Fruit fly (Drosophila melanogaster) whole organism, embryonic: ENCODE results near the gene Ssadh.

Experiments
- CG10209 ChIP-seq: fragments of 200-800 bp; sonication (Bioruptor generic); optimal IDR thresholded peaks from 3 replicates; lab custom pipeline; 2017; ENCODE audit warnings: missing biosample characterization, mild to moderate bottlenecking, missing genetic modification characterization, missing genetic modification reagents
- CG10366 ChIP-seq: fragments of 200-800 bp; sonication (Bioruptor generic); IDR thresholded peaks from 2 replicates; pipeline ENCODE4 v1.3.6; 2022; ENCODE audit warnings: missing biosample characterization, missing genetic modification characterization
- CG12942 ChIP-seq: fragments of 200-800 bp; sonication (Bioruptor generic); optimal IDR thresholded peaks from 3 replicates; lab custom pipeline; 2016; ENCODE audit warnings: missing biosample characterization, missing genetic modification characterization
- CG13894 ChIP-seq: fragments of 200-800 bp; sonication (Bioruptor generic); optimal IDR thresholded peaks from 3 replicates; lab custom pipeline; 2018; ENCODE audit warnings: missing biosample characterization, mild to moderate bottlenecking, missing genetic modification characterization, moderate library complexity
- CG14710 ChIP-seq: fragments of 200-800 bp; sonication (Bioruptor generic); optimal IDR thresholded peaks from 3 replicates; lab custom pipeline; 2019; ENCODE audit warnings: missing biosample characterization, mild to moderate bottlenecking, missing genetic modification characterization, moderate library complexity
- CG1529 ChIP-seq: fragments of 200-800 bp; sonication (Bioruptor generic); optimal IDR thresholded peaks from 3 replicates; lab custom pipeline; 2018; ENCODE audit warnings: missing biosample characterization, missing genetic modification characterization
- CG15696 ChIP-seq: fragments of 200-800 bp; sonication (Bioruptor generic); optimal IDR thresholded peaks from 2 replicates; lab custom pipeline; 2019; ENCODE audit warnings: missing biosample characterization, mild to moderate bottlenecking, missing genetic modification characterization, moderate library complexity
- CG16779 ChIP-seq: fragments of 200-800 bp; sonication (Bioruptor generic); IDR thresholded peaks from 2 replicates; pipeline ENCODE4 v1.3.6; 2022; ENCODE audit warnings: missing biosample characterization, missing genetic modification characterization
- CG16813 ChIP-seq: fragments of 200-800 bp; sonication (Bioruptor generic); IDR thresholded peaks from 3 replicates; pipeline ENCODE4 v1.3.6; 2022; ENCODE audit warnings: missing biosample characterization, missing genetic modification characterization; ENCODE audit not compliant: partially characterized antibody
- CG17802 ChIP-seq: fragments of 200-800 bp; sonication (Bioruptor generic); optimal IDR thresholded peaks from 2 replicates; lab custom pipeline; 2018; ENCODE audit warnings: missing biosample characterization, mild to moderate bottlenecking, missing genetic modification characterization, moderate library complexity
- CG18262 ChIP-seq: fragments of 200-800 bp; optimal IDR thresholded peaks from 3 replicates; lab custom pipeline; 2019; ENCODE audit warnings: missing biosample characterization, mild to moderate bottlenecking, missing genetic modification characterization, moderate library complexity
- CG18764 ChIP-seq: fragments of 200-800 bp; sonication (Bioruptor generic); optimal IDR thresholded peaks from 3 replicates; lab custom pipeline; 2016; ENCODE audit warnings: missing biosample characterization, missing genetic modification characterization
- CG3407 ChIP-seq: fragments of 200-800 bp; sonication (Bioruptor generic); optimal IDR thresholded peaks from 2 replicates; lab custom pipeline; 2018; ENCODE audit warnings: missing biosample characterization, mild to moderate bottlenecking, missing genetic modification characterization
- CG3726 ChIP-seq: fragments of 200-800 bp; sonication (Bioruptor generic); IDR thresholded peaks from 3 replicates; pipeline ENCODE4, ENCODE4 v1.3.6; 2022; ENCODE audit warnings: missing biosample characterization, missing genetic modification characterization
- CG4282 ChIP-seq: fragments of 200-800 bp; sonication (Bioruptor generic); optimal IDR thresholded peaks from 2 replicates; lab custom pipeline; 2016; ENCODE audit warnings: missing biosample characterization, missing genetic modification characterization
- CG4820 ChIP-seq: fragments of 200-800 bp; sonication (Bioruptor generic); optimal IDR thresholded peaks from 3 replicates; lab custom pipeline; 2016; ENCODE audit warnings: missing biosample characterization, missing genetic modification characterization
- CG6854 ChIP-seq: fragments of 200-800 bp; sonication (Bioruptor generic); optimal IDR thresholded peaks from 3 replicates; lab custom pipeline; 2017; ENCODE audit warnings: missing biosample characterization, mild to moderate bottlenecking, missing genetic modification characterization
- CG8924 ChIP-seq: fragments of 200-800 bp; optimal IDR thresholded peaks from 3 replicates; lab custom pipeline; 2019; ENCODE audit warnings: missing biosample characterization, mild to moderate bottlenecking, missing genetic modification characterization, moderate library complexity
- CG9876 ChIP-seq: fragments of 200-800 bp; sonication (Bioruptor generic); optimal IDR thresholded peaks from 2 replicates; lab custom pipeline; 2016; ENCODE audit warnings: missing biosample characterization, missing genetic modification characterization
- CHES-1-like ChIP-seq: fragments of 200-800 bp; sonication (Bioruptor generic); optimal IDR thresholded peaks from 2 replicates; lab custom pipeline; 2016; ENCODE audit warnings: missing biosample characterization, missing genetic modification characterization
- Dek ChIP-seq: fragments of 200-800 bp; sonication (Bioruptor generic); optimal IDR thresholded peaks from 3 replicates; lab custom pipeline; 2019; ENCODE audit warnings: missing biosample characterization, mild to moderate bottlenecking, missing genetic modification characterization, moderate library complexity
- Doc2 ChIP-seq: fragments of 200-800 bp; sonication (Bioruptor generic); IDR thresholded peaks from 2 replicates; pipeline ENCODE4 v1.3.6; 2022; ENCODE audit warnings: missing biosample characterization, missing genetic modification characterization
- Doc3 ChIP-seq: fragments of 200-800 bp; sonication (Bioruptor generic); IDR thresholded peaks from 3 replicates; pipeline ENCODE4 v1.3.6; 2022; ENCODE audit warnings: missing biosample characterization, missing genetic modification characterization; ENCODE audit not compliant: partially characterized antibody
- Elba2 ChIP-seq: fragments of 200-800 bp; sonication (Bioruptor generic); optimal IDR thresholded peaks from 3 replicates; lab custom pipeline; 2016; ENCODE audit warnings: missing biosample characterization, missing genetic modification characterization
- Fer1 ChIP-seq: fragments of 200-800 bp; sonication (Bioruptor generic); optimal IDR thresholded peaks from 2 replicates; lab custom pipeline; 2017; ENCODE audit warnings: missing biosample characterization, mild to moderate bottlenecking, missing genetic modification characterization
- HmgZ ChIP-seq: fragments of 200-800 bp; sonication (Bioruptor generic); optimal IDR thresholded peaks from 2 replicates; lab custom pipeline; 2018; ENCODE audit warnings: missing biosample characterization, mild to moderate bottlenecking, missing genetic modification characterization
- Hr39 ChIP-seq: fragments of >200 bp; optimal IDR thresholded peaks from 2 replicates; lab custom pipeline; 2017
- MTF-1 ChIP-seq: fragments of 200-800 bp; sonication (Bioruptor generic); optimal IDR thresholded peaks from 2 replicates; lab custom pipeline; 2018; ENCODE audit warnings: missing biosample characterization, mild to moderate bottlenecking, missing genetic modification characterization, borderline replicate concordance
- NC2β ChIP-seq: fragments of 200-800 bp; sonication (Bioruptor generic); optimal IDR thresholded peaks from 2 replicates; lab custom pipeline; 2016; ENCODE audit warnings: missing biosample characterization, missing genetic modification characterization
- Pdp1 ChIP-seq, 2 experiments: fragments of 200-800 bp; sonication (Bioruptor generic); optimal IDR thresholded peaks; 3 replicates each; lab custom pipeline; 2016; ENCODE audit warnings: missing biosample characterization in 2 of 2, missing genetic modification characterization in 2 of 2, mild to moderate bottlenecking in 1 of 2, moderate library complexity in 1 of 2
- YL-1 ChIP-seq: fragments of 200-800 bp; sonication (Bioruptor generic); optimal IDR thresholded peaks from 3 replicates; lab custom pipeline; 2017; ENCODE audit warnings: missing biosample characterization, mild to moderate bottlenecking, missing genetic modification characterization
- abd-A ChIP-seq: fragments of 200-800 bp; sonication (Bioruptor generic); optimal IDR thresholded peaks from 3 replicates; lab custom pipeline; 2019; ENCODE audit warnings: missing biosample characterization, mild to moderate bottlenecking, missing genetic modification characterization, moderate library complexity
- amos ChIP-seq: fragments of 200-800 bp; sonication (Bioruptor generic); IDR thresholded peaks from 2 replicates; pipeline ENCODE4 v1.3.6; 2022; ENCODE audit warnings: missing biosample characterization, missing genetic modification characterization; ENCODE audit not compliant: partially characterized antibody
- ash1 ChIP-seq: fragments of 200-800 bp; sonication (Bioruptor generic); optimal IDR thresholded peaks from 2 replicates; lab custom pipeline; 2018; ENCODE audit warnings: missing biosample characterization, mild to moderate bottlenecking, missing genetic modification characterization
- chinmo ChIP-seq: fragments of 200-800 bp; sonication (Bioruptor generic); IDR thresholded peaks from 4 replicates; pipeline ENCODE4 v1.3.6; 2022; ENCODE audit warnings: missing biosample characterization, missing genetic modification characterization; ENCODE audit not compliant: partially characterized antibody
- chm ChIP-seq: fragments of 200-800 bp; sonication (Bioruptor generic); IDR thresholded peaks from 2 replicates; pipeline ENCODE4 v1.3.6; 2022; ENCODE audit warnings: missing biosample characterization, missing genetic modification characterization
- crc ChIP-seq: fragments of 200-800 bp; sonication (Bioruptor generic); optimal IDR thresholded peaks from 2 replicates; lab custom pipeline; 2016; ENCODE audit warnings: missing biosample characterization, missing genetic modification characterization
- danr ChIP-seq: fragments of 200-800 bp; sonication (Bioruptor generic); IDR thresholded peaks from 2 replicates; pipeline ENCODE4 v1.3.6; 2022; ENCODE audit warnings: missing biosample characterization, missing genetic modification characterization
- dpn ChIP-seq, 2 experiments: fragments of 200-800 bp; sonication (Bioruptor generic); optimal IDR thresholded peaks; 3 replicates each; lab custom pipeline; 2016; ENCODE audit warnings: missing biosample characterization in 2 of 2, missing genetic modification characterization in 2 of 2
- gce ChIP-seq: fragments of 200-800 bp; sonication (Bioruptor generic); IDR thresholded peaks from 3 replicates; pipeline ENCODE4 v1.3.6; 2022; ENCODE audit warnings: missing biosample characterization, missing genetic modification characterization
- gcm ChIP-seq: fragments of 200-800 bp; sonication (Bioruptor generic); optimal IDR thresholded peaks from 2 replicates; lab custom pipeline; 2019; ENCODE audit warnings: missing biosample characterization, mild to moderate bottlenecking, missing genetic modification characterization, moderate library complexity
- hbn ChIP-seq: fragments of 200-800 bp; sonication (Bioruptor generic); IDR thresholded peaks from 2 replicates; pipeline ENCODE4 v1.3.6; 2022; ENCODE audit warnings: missing biosample characterization, missing genetic modification characterization; ENCODE audit not compliant: partially characterized antibody
- lola ChIP-seq, 3 experiments: fragments of >200 bp in 2 of 3; fragments of 200-800 bp in 1 of 3; sonication (Bioruptor generic) in 1 of 3; optimal IDR thresholded peaks; 2 replicates each; lab custom pipeline; 2017 to 2019; ENCODE audit warnings: missing biosample characterization in 3 of 3, missing genetic modification characterization in 3 of 3, mild to moderate bottlenecking in 1 of 3, moderate library complexity in 1 of 3
- row ChIP-seq: fragments of 200-800 bp; sonication (Bioruptor generic); IDR thresholded peaks from 3 replicates; pipeline ENCODE4 v1.3.6; 2022; ENCODE audit warnings: missing biosample characterization, missing genetic modification characterization
- sens ChIP-seq: fragments of 200-800 bp; sonication (Bioruptor generic); peaks from one replicate; lab custom pipeline; 2016; ENCODE audit warnings: missing biosample characterization, missing genetic modification characterization
- sisA ChIP-seq: fragments of 200-800 bp; sonication (Bioruptor generic); IDR thresholded peaks from 2 replicates; pipeline ENCODE4 v1.3.6; 2022; ENCODE audit warnings: missing biosample characterization, missing genetic modification characterization
- so ChIP-seq: fragments of 200-800 bp; sonication (Bioruptor generic); IDR thresholded peaks from 3 replicates; pipeline ENCODE4 v1.3.6; 2022; ENCODE audit warnings: missing biosample characterization, missing genetic modification characterization
- tap ChIP-seq: fragments of 200-800 bp; optimal IDR thresholded peaks from 3 replicates; lab custom pipeline; 2019; ENCODE audit warnings: missing biosample characterization, mild to moderate bottlenecking, missing genetic modification characterization, moderate library complexity
- zf30C ChIP-seq: fragments of 200-800 bp; sonication (Bioruptor generic); optimal IDR thresholded peaks from 3 replicates; lab custom pipeline; 2018; ENCODE audit warnings: missing biosample characterization, mild to moderate bottlenecking, missing genetic modification characterization

The Ssadh gene

dm6 chr3R:25650417-25650816 lies 23.7 kb upstream of the Ssadh start:
- TF ChIP-seq sens (peak; percentile 58), Pdp1 (GFP tag; optimal IDR thresholded peaks at IDR 0.05; lab: Kevin White, UChicago) (peak in 1 of 2 experiments; percentile 32), abd-A (tag; lab: Kevin White, UChicago) (peak; percentile 52), CG13894 (peak; percentile 64), so (GFP tag; lab: Robert Waterston, UW) (no peak), Dek (tag; lab: Kevin White, UChicago) (no peak), tap (no peak), zf30C (GFP tag; lab: Kevin White, UChicago) (no peak)

dm6 chr3R:25648258-25648606 lies 21.5 kb upstream of the Ssadh start:
- TF ChIP-seq hbn (GFP tag; lab: Robert Waterston, UW) (no peak), CG3407 (GFP tag; lab: Kevin White, UChicago) (no peak), chinmo (GFP tag; lab: Robert Waterston, UW) (no peak), Elba2 (GFP tag; lab: Kevin White, UChicago) (no peak), chm (0 out of 2 replicates have a peak, but pooled peaks have one; percentile 2), CG15696 (tag; lab: Kevin White, UChicago) (no peak), Doc2 (GFP tag; lab: Robert Waterston, UW) (no peak), Pdp1 (GFP tag; optimal IDR thresholded peaks at IDR 0.05; lab: Kevin White, UChicago) (no peak), sisA (no peak), CG18262 (tag; lab: Kevin White, UChicago) (peak; percentile 1), CG16813 (GFP tag; lab: Robert Waterston, UW) (no peak), CG4282 (no peak), ash1 (GFP tag; lab: Kevin White, UChicago) (no peak), CG6854 (no peak), row (GFP tag; lab: Robert Waterston, UW) (0 out of 3 replicates have a peak, but pooled peaks have one; percentile 3), NC2β (GFP tag; lab: Kevin White, UChicago) (no peak), CG14710 (tag; lab: Kevin White, UChicago) (peak; percentile 35), CG10366 (GFP tag; lab: Robert Waterston, UW) (no peak), Hr39 (no peak), CG1529 (GFP tag; lab: Kevin White, UChicago) (no peak), amos (no peak), dpn (GFP tag; optimal IDR thresholded peaks at IDR 0.05; lab: Kevin White, UChicago) (peak in 1 of 2 experiments; percentile 5), CG16779 (GFP tag; lab: Robert Waterston, UW) (no peak), MTF-1 (GFP tag; lab: Kevin White, UChicago) (no peak), crc (no peak), gce (GFP tag; lab: Robert Waterston, UW) (0 out of 3 replicates have a peak, but pooled peaks have one; percentile 0), HmgZ (tag; lab: Kevin White, UChicago) (no peak), CG17802 (no peak), CG10209 (GFP tag; lab: Kevin White, UChicago) (no peak), CG13894 (no peak), gcm (no peak), CG4820 (no peak), CG8924 (tag; lab: Kevin White, UChicago) (peak; percentile 1), YL-1 (GFP tag; lab: Kevin White, UChicago) (no peak), CG9876 (no peak), danr (GFP tag; lab: Robert Waterston, UW) (no peak), CG12942 (GFP tag; lab: Kevin White, UChicago) (no peak), CG3726 (no peak), CHES-1-like (GFP tag; lab: Kevin White, UChicago) (no peak), lola (GFP tag; optimal IDR thresholded peaks at IDR 0.05; lab: Kevin White, UChicago) (peak in 1 of 3 experiments; percentile 15), Doc3 (GFP tag; lab: Robert Waterston, UW) (peak; percentile 3; the same call in 1 of the 3 replicates), Fer1 (GFP tag; lab: Kevin White, UChicago) (no peak), CG18764 (GFP tag; lab: Kevin White, UChicago) (no peak)
